Worm (Caenorhabditis elegans): ENCODE results near the gene F09F7.6.

Gene F09F7.6

ce11 chrIII:5554884-5555500, 3.1 kb upstream of the F09F7.6 start, which contains the start of the genes nmad-1 and hach-1:
nmad-1 (minus strand) TSS chrIII:5554934.
hach-1 (plus strand) TSS chrIII:5555450.
- TF ChIP-seq egl-5 (tag; optimal IDR thresholded peaks at IDR 0.05) (peak; percentile 67), nhr-25 (tag; optimal IDR thresholded peaks at IDR 0.05) (no peak), nhr-11 (tag; optimal IDR thresholded peaks at IDR 0.05) (no peak), egl-27 (tag; optimal IDR thresholded peaks at IDR 0.05) (no peak), aly-2 (tag; optimal IDR thresholded peaks at IDR 0.05) (no peak), lsy-12 (tag; optimal IDR thresholded peaks at IDR 0.05) (peak; percentile 63), unc-39 (tag; optimal IDR thresholded peaks at IDR 0.05) (no peak), fkh-10 (GFP tag; optimal IDR thresholded peaks at IDR 0.05) (no peak), ztf-11 (tag; optimal IDR thresholded peaks at IDR 0.05) (no peak), elt-2 (tag; optimal IDR thresholded peaks at IDR 0.05) (peak; percentile 49), hmg-11 (tag; optimal IDR thresholded peaks at IDR 0.05) (peak; percentile 94), fos-1 (tag; optimal IDR thresholded peaks at IDR 0.05) (no peak), ztf-4 (tag; optimal IDR thresholded peaks at IDR 0.05) (no peak), lin-39 (tag; optimal IDR thresholded peaks at IDR 0.05) (peak; percentile 59), zag-1 (tag; optimal IDR thresholded peaks at IDR 0.05) (no peak), jun-1 (tag; optimal IDR thresholded peaks at IDR 0.05) (no peak), lin-15B (tag; optimal IDR thresholded peaks at IDR 0.05) (peak; percentile 70), nhr-43 (tag; optimal IDR thresholded peaks at IDR 0.05; ENCODE audit: poor library complexity, severe bottlenecking) (peak; percentile 94), pha-4 (tag; optimal IDR thresholded peaks at IDR 0.05) (peak; percentile 60), ZK546.5 (tag; optimal IDR thresholded peaks at IDR 0.05) (no peak), mdl-1 (tag; optimal IDR thresholded peaks at IDR 0.05) (no peak), skn-1 (tag; optimal IDR thresholded peaks at IDR 0.05) (no peak), R02D3.7 (tag; optimal IDR thresholded peaks at IDR 0.05) (peak; percentile 63), nhr-76 (tag; optimal IDR thresholded peaks at IDR 0.05) (no peak), ama-1 (optimal IDR thresholded peaks at IDR 0.05) (no peak), nhr-12 (tag; optimal IDR thresholded peaks at IDR 0.05) (no peak), nhr-237 (tag; optimal IDR thresholded peaks at IDR 0.05) (no peak), nhr-77 (tag; optimal IDR thresholded peaks at IDR 0.05) (no peak), sea-2 (GFP tag; optimal IDR thresholded peaks at IDR 0.05) (no peak), unc-62 (GFP tag; optimal IDR thresholded peaks at IDR 0.05) (no peak), mml-1 (tag; optimal IDR thresholded peaks at IDR 0.05) (no peak), nhr-28 (tag; optimal IDR thresholded peaks at IDR 0.05) (no peak), ceh-16 (tag; optimal IDR thresholded peaks at IDR 0.05) (no peak), nfya-1 (tag; optimal IDR thresholded peaks at IDR 0.05; ENCODE audit: insufficient read depth) (peak; percentile 68), ceh-28 (tag; optimal IDR thresholded peaks at IDR 0.05) (peak; percentile 60), eor-1 (tag; optimal IDR thresholded peaks at IDR 0.05) (no peak), pqm-1 (tag; optimal IDR thresholded peaks at IDR 0.05) (no peak), elt-1 (tag; optimal IDR thresholded peaks at IDR 0.05) (peak; percentile 16), daf-12 (tag; optimal IDR thresholded peaks at IDR 0.05) (no peak), fkh-2 (tag; optimal IDR thresholded peaks at IDR 0.05) (no peak), tbx-2 (tag; optimal IDR thresholded peaks at IDR 0.05) (peak; percentile 30), elt-3 (tag; optimal IDR thresholded peaks at IDR 0.05) (no peak), ceh-82 (tag; optimal IDR thresholded peaks at IDR 0.05) (peak; percentile 15), ceh-9 (tag; optimal IDR thresholded peaks at IDR 0.05) (no peak), nhr-23 (tag; optimal IDR thresholded peaks at IDR 0.05) (peak; percentile 77), nhr-67 (tag; optimal IDR thresholded peaks at IDR 0.05) (peak; percentile 64), snpc-4 (tag; optimal IDR thresholded peaks at IDR 0.05) (peak; percentile 63)

Data from whole organism, L3 larva.